Worm (Caenorhabditis elegans): ENCODE data around the gene chin-1.

DNA sequence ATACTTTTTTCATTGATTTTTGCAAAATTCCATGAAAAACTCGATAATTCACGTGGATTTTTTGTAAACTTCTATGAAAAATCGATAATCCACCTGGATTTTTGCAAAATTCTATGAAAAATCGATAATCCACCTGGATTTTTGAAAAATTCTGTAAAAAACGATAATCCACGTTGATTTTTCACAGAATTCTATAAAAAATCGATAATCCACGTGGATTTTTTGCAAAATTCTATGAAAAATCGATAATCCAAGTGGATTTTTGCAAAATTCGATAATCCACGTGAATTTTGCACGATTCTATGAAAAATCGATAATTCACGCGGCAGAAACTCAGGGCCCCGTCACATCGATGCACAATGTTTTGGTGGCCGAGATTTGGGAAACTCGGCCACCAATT lies 21.1 kb upstream of the chin-1 start:
- TF ChIP-seq flt-1 (GFP tag; IDR thresholded peaks at IDR 0.05), result no peak
- no peak for TF ChIP-seq med-1 (GFP tag; optimal IDR thresholded peaks at IDR 0.05; ENCODE audit: insufficient read depth)

Measured in whole organism, midembryonic.